Fruit fly (Drosophila melanogaster) whole organism, embryonic: ENCODE results near the gene yl.

Experiments used
- CG10565 ChIP-seq: fragments of 200-800 bp; sonication (Bioruptor generic); optimal IDR thresholded peaks from 3 replicates; lab custom pipeline; 2016; ENCODE audit warnings: missing biosample characterization, mild to moderate bottlenecking, missing genetic modification characterization
- CG11456 ChIP-seq: fragments of 200-800 bp; sonication (Bioruptor generic); IDR thresholded peaks from 3 replicates; pipeline ENCODE4 v1.3.6; 2022; ENCODE audit warnings: missing biosample characterization, missing genetic modification characterization
- CG12391 ChIP-seq: fragments of 200-800 bp; sonication (Bioruptor generic); optimal IDR thresholded peaks from 3 replicates; lab custom pipeline; 2018; ENCODE audit warnings: missing biosample characterization, mild to moderate bottlenecking, missing genetic modification characterization, moderate library complexity
- CG12942 ChIP-seq: fragments of 200-800 bp; sonication (Bioruptor generic); optimal IDR thresholded peaks from 3 replicates; lab custom pipeline; 2016; ENCODE audit warnings: missing biosample characterization, missing genetic modification characterization
- CG13296 ChIP-seq: fragments of 200-800 bp; sonication (Bioruptor generic); optimal IDR thresholded peaks from 3 replicates; lab custom pipeline; 2018; ENCODE audit warnings: missing biosample characterization, mild to moderate bottlenecking, missing genetic modification characterization
- CG15601 ChIP-seq: fragments of 200-800 bp; sonication (Bioruptor generic); optimal IDR thresholded peaks from 3 replicates; lab custom pipeline; 2019; ENCODE audit warnings: missing biosample characterization, mild to moderate bottlenecking, missing genetic modification characterization, moderate library complexity
- CG2116 ChIP-seq: fragments of 200-800 bp; sonication (Bioruptor generic); optimal IDR thresholded peaks from 3 replicates; lab custom pipeline; 2018; ENCODE audit warnings: missing biosample characterization, mild to moderate bottlenecking, missing genetic modification characterization
- CG3847 ChIP-seq: fragments of 200-800 bp; sonication (Bioruptor generic); IDR thresholded peaks from 2 replicates; pipeline ENCODE4 v1.3.6; 2022; ENCODE audit warnings: missing biosample characterization, missing genetic modification characterization
- CG4328 ChIP-seq: fragments of 200-800 bp; sonication (Bioruptor generic); optimal IDR thresholded peaks from 3 replicates; lab custom pipeline; 2017; ENCODE audit warnings: missing biosample characterization, missing genetic modification reagents, missing genetic modification characterization
- CG43689 ChIP-seq: fragments of 200-800 bp; sonication (Bioruptor generic); IDR thresholded peaks from 2 replicates; pipeline ENCODE4 v1.3.6; 2022; ENCODE audit warnings: missing biosample characterization, missing genetic modification characterization
- CG5245 ChIP-seq: fragments of 200-800 bp; sonication (Bioruptor generic); optimal IDR thresholded peaks from 3 replicates; lab custom pipeline; 2016; ENCODE audit warnings: missing biosample characterization, missing genetic modification characterization
- CG5953 ChIP-seq: fragments of 200-800 bp; sonication (Bioruptor generic); IDR thresholded peaks from 2 replicates; pipeline ENCODE4 v1.3.6; 2022; ENCODE audit warnings: missing biosample characterization, missing genetic modification characterization
- CG6683 ChIP-seq: fragments of 200-800 bp; sonication (Bioruptor generic); optimal IDR thresholded peaks from 2 replicates; lab custom pipeline; 2017; ENCODE audit warnings: missing biosample characterization, mild to moderate bottlenecking, missing genetic modification characterization, missing genetic modification reagents
- CG7839 ChIP-seq: fragments of 200-800 bp; sonication (Bioruptor generic); optimal IDR thresholded peaks from 3 replicates; lab custom pipeline; 2018; ENCODE audit warnings: missing biosample characterization, mild to moderate bottlenecking, missing genetic modification characterization, moderate library complexity
- CG7963 ChIP-seq: fragments of 200-800 bp; sonication (Bioruptor generic); IDR thresholded peaks from 3 replicates; pipeline ENCODE4 v1.3.6; 2022; ENCODE audit warnings: missing biosample characterization, missing genetic modification characterization; ENCODE audit not compliant: partially characterized antibody
- CG8765 ChIP-seq: fragments of 200-800 bp; sonication (Bioruptor generic); IDR thresholded peaks from 2 replicates; pipeline ENCODE4 v1.3.6; 2022; ENCODE audit warnings: missing biosample characterization, missing genetic modification characterization
- CG9876 ChIP-seq: fragments of 200-800 bp; sonication (Bioruptor generic); optimal IDR thresholded peaks from 2 replicates; lab custom pipeline; 2016; ENCODE audit warnings: missing biosample characterization, missing genetic modification characterization
- D ChIP-seq, 2 experiments: fragments of 200-800 bp in 1 of 2; fragments of >200 bp in 1 of 2; sonication (Bioruptor generic) in 1 of 2; optimal IDR thresholded peaks; 2 replicates in 1 of 2; 3 replicates in 1 of 2; lab custom pipeline; 2017; ENCODE audit warnings: mild to moderate bottlenecking in 1 of 2, missing biosample characterization in 1 of 2, missing genetic modification characterization in 1 of 2, missing genetic modification reagents in 1 of 2
- Dad ChIP-seq: fragments of 200-800 bp; sonication (Bioruptor generic); optimal IDR thresholded peaks from 3 replicates; lab custom pipeline; 2016; ENCODE audit warnings: missing biosample characterization, missing genetic modification characterization
- Dref ChIP-seq: fragments of 200-800 bp; sonication (Bioruptor generic); IDR thresholded peaks from 2 replicates; pipeline ENCODE4 v1.3.6; 2022; ENCODE audit warnings: missing biosample characterization, missing genetic modification characterization
- Eip74EF ChIP-seq, 2 experiments: fragments of 200-800 bp in 1 of 2; fragments of >200 bp in 1 of 2; sonication (Bioruptor generic) in 1 of 2; optimal IDR thresholded peaks; 2 replicates each; lab custom pipeline; 2017 to 2019; ENCODE audit warnings: missing biosample characterization in 2 of 2, missing genetic modification characterization in 2 of 2, mild to moderate bottlenecking in 1 of 2, moderate library complexity in 1 of 2
- H15 ChIP-seq: fragments of 200-800 bp; sonication (Bioruptor generic); IDR thresholded peaks from 3 replicates; pipeline ENCODE4 v1.3.6; 2022; ENCODE audit warnings: missing biosample characterization, missing genetic modification characterization
- Hey ChIP-seq: fragments of 200-800 bp; sonication (Bioruptor generic); optimal IDR thresholded peaks from 3 replicates; lab custom pipeline; 2018; ENCODE audit warnings: missing biosample characterization, mild to moderate bottlenecking, missing genetic modification characterization
- Mad ChIP-seq: fragments of 200-800 bp; sonication (Bioruptor generic); optimal IDR thresholded peaks from 2 replicates; lab custom pipeline; 2016; ENCODE audit warnings: missing biosample characterization, missing genetic modification characterization
- Myb ChIP-seq: fragments of 200-800 bp; sonication (Bioruptor generic); optimal IDR thresholded peaks from 2 replicates; lab custom pipeline; 2016; ENCODE audit warnings: missing biosample characterization, missing genetic modification characterization
- Neu2 ChIP-seq: fragments of 200-800 bp; sonication (Bioruptor generic); optimal IDR thresholded peaks from 3 replicates; lab custom pipeline; 2016; ENCODE audit warnings: missing biosample characterization, missing genetic modification characterization, borderline replicate concordance
- Poxn ChIP-seq: fragments of 200-800 bp; sonication (Bioruptor generic); IDR thresholded peaks from 2 replicates; pipeline ENCODE4 v1.3.6; 2022; ENCODE audit warnings: missing biosample characterization, missing genetic modification characterization
- Sox100B ChIP-seq: fragments of 200-800 bp; sonication (Bioruptor generic); optimal IDR thresholded peaks from 3 replicates; lab custom pipeline; 2018; ENCODE audit warnings: missing biosample characterization, mild to moderate bottlenecking, missing genetic modification characterization
- bab2 ChIP-seq: fragments of 200-800 bp; sonication (Bioruptor generic); optimal IDR thresholded peaks from 2 replicates; lab custom pipeline; 2016; ENCODE audit warnings: missing biosample characterization, missing genetic modification characterization
- bsh ChIP-seq, 2 experiments: fragments of 200-800 bp; sonication (Bioruptor generic); optimal IDR thresholded peaks; 2 replicates each; lab custom pipeline; 2017 to 2018; ENCODE audit warnings: mild to moderate bottlenecking in 2 of 2, missing biosample characterization in 2 of 2, missing genetic modification characterization in 2 of 2, moderate library complexity in 1 of 2
- cas ChIP-seq: fragments of 200-800 bp; sonication (Bioruptor generic); IDR thresholded peaks from 2 replicates; pipeline ENCODE4 v1.3.6; 2022; ENCODE audit warnings: missing biosample characterization, missing genetic modification characterization
- ci ChIP-seq: fragments of 200-800 bp; sonication (Bioruptor generic); IDR thresholded peaks from 3 replicates; pipeline ENCODE4 v1.3.6; 2022; ENCODE audit warnings: missing biosample characterization, missing genetic modification characterization
- crp ChIP-seq, 2 experiments: fragments of 200-800 bp; sonication (Bioruptor generic); optimal IDR thresholded peaks; 2 replicates in 1 of 2; 3 replicates in 1 of 2; lab custom pipeline; 2017; ENCODE audit warnings: missing biosample characterization in 2 of 2, missing genetic modification characterization in 2 of 2, mild to moderate bottlenecking in 1 of 2, moderate library complexity in 1 of 2
- dati ChIP-seq: fragments of 200-800 bp; sonication (Bioruptor generic); IDR thresholded peaks from 2 replicates; pipeline ENCODE4 v1.3.6; 2022; ENCODE audit warnings: missing biosample characterization, missing genetic modification characterization
- dmrt11E ChIP-seq: fragments of 200-800 bp; sonication (Bioruptor generic); optimal IDR thresholded peaks from 3 replicates; lab custom pipeline; 2018; ENCODE audit warnings: missing biosample characterization, mild to moderate bottlenecking, missing genetic modification characterization, moderate library complexity
- gcm ChIP-seq: fragments of 200-800 bp; sonication (Bioruptor generic); optimal IDR thresholded peaks from 2 replicates; lab custom pipeline; 2019; ENCODE audit warnings: missing biosample characterization, mild to moderate bottlenecking, missing genetic modification characterization, moderate library complexity
- insv ChIP-seq, 2 experiments: fragments of 200-800 bp; sonication (Bioruptor generic); optimal IDR thresholded peaks; 3 replicates each; lab custom pipeline; 2016 to 2018; ENCODE audit warnings: missing biosample characterization in 2 of 2, missing genetic modification characterization in 2 of 2
- jumu ChIP-seq: fragments of 200-800 bp; sonication (Bioruptor generic); optimal IDR thresholded peaks from 3 replicates; lab custom pipeline; 2016; ENCODE audit warnings: missing biosample characterization, missing genetic modification characterization
- pum ChIP-seq: fragments of 200-800 bp; sonication (Bioruptor generic); optimal IDR thresholded peaks from 2 replicates; lab custom pipeline; 2016; ENCODE audit warnings: missing biosample characterization, missing genetic modification characterization
- sc ChIP-seq, 3 experiments: fragments of >200 bp in 2 of 3; fragments of 200-800 bp in 1 of 3; sonication (Bioruptor generic) in 1 of 3; optimal IDR thresholded peaks; 2 replicates in 2 of 3; 3 replicates in 1 of 3; lab custom pipeline; 2017; ENCODE audit warnings: mild to moderate bottlenecking in 1 of 3, missing biosample characterization in 1 of 3, missing genetic modification characterization in 1 of 3, missing genetic modification reagents in 1 of 3
- scrt ChIP-seq: fragments of 200-800 bp; sonication (Bioruptor generic); optimal IDR thresholded peaks from 2 replicates; lab custom pipeline; 2018; ENCODE audit warnings: missing biosample characterization, mild to moderate bottlenecking, missing genetic modification characterization, moderate library complexity
- stc ChIP-seq: fragments of 200-800 bp; sonication (Bioruptor generic); IDR thresholded peaks from 2 replicates; pipeline ENCODE4 v1.3.6; 2022; ENCODE audit warnings: missing biosample characterization, missing genetic modification characterization
- stwl ChIP-seq: fragments of 200-800 bp; sonication (Bioruptor generic); optimal IDR thresholded peaks from 3 replicates; lab custom pipeline; 2018; ENCODE audit warnings: missing biosample characterization, mild to moderate bottlenecking, missing genetic modification characterization, moderate library complexity
- tap ChIP-seq: fragments of 200-800 bp; optimal IDR thresholded peaks from 3 replicates; lab custom pipeline; 2019; ENCODE audit warnings: missing biosample characterization, mild to moderate bottlenecking, missing genetic modification characterization, moderate library complexity
- tio ChIP-seq: fragments of 200-800 bp; sonication (Bioruptor generic); optimal IDR thresholded peaks from 2 replicates; lab custom pipeline; 2017; ENCODE audit warnings: missing biosample characterization, missing genetic modification characterization, inconsistent platforms
- tll ChIP-seq, 2 experiments: fragments of 200-800 bp in 1 of 2; fragments of >200 bp in 1 of 2; sonication (Bioruptor generic) in 1 of 2; optimal IDR thresholded peaks; 2 replicates each; lab custom pipeline; 2017 to 2019; ENCODE audit warnings: missing biosample characterization in 2 of 2, missing genetic modification characterization in 2 of 2, mild to moderate bottlenecking in 1 of 2, moderate library complexity in 1 of 2
- tna ChIP-seq: fragments of 200-800 bp; sonication (Bioruptor generic); IDR thresholded peaks from 2 replicates; pipeline ENCODE4 v1.3.6; 2022; ENCODE audit warnings: missing biosample characterization, missing genetic modification characterization; ENCODE audit not compliant: partially characterized antibody

The yl gene

dm6 chrX:14208426-14209208 is 15.6 kb downstream of the yl start (continued):
- TF ChIP-seq Dad (GFP tag; lab: Kevin White, UChicago), result peak; percentile 2
- TF ChIP-seq CG2116, result peak; percentile 10
- TF ChIP-seq CG10565 (GFP tag; lab: Kevin White, UChicago), result no peak
- no peak for TF ChIP-seq dati
- no peak for TF ChIP-seq Poxn (GFP tag; lab: Robert Waterston, UW)
- no peak for TF ChIP-seq CG3847 (GFP tag; lab: Robert Waterston, UW)
- TF ChIP-seq dmrt11E (tag; lab: Kevin White, UChicago), result peak; percentile 71
- TF ChIP-seq CG5245 (GFP tag; lab: Kevin White, UChicago), result peak; percentile 28
- no peak for TF ChIP-seq bab2 (GFP tag; lab: Kevin White, UChicago)
- TF ChIP-seq stc, result peak; percentile 68
- TF ChIP-seq Sox100B (GFP tag; lab: Kevin White, UChicago), result peak; percentile 78
- TF ChIP-seq CG5953 (GFP tag; lab: Robert Waterston, UW), result peak; percentile 43; the same call in 1 of the 2 replicates
- peak; percentile 72 for TF ChIP-seq CG7839 (tag; lab: Kevin White, UChicago)
- peak; percentile 63 for TF ChIP-seq tap (tag; lab: Kevin White, UChicago)
- TF ChIP-seq insv (GFP tag; optimal IDR thresholded peaks at IDR 0.05; lab: Kevin White, UChicago), result no peak
- TF ChIP-seq jumu, result no peak
- no peak for TF ChIP-seq sc (optimal IDR thresholded peaks at IDR 0.05; lab: Kevin White, UChicago)
- peak; percentile 42 for TF ChIP-seq sc (GFP tag; optimal IDR thresholded peaks at IDR 0.05; lab: Kevin White, UChicago)
- TF ChIP-seq CG13296 (GFP tag; lab: Kevin White, UChicago), result peak; percentile 24
- peak; percentile 1 for TF ChIP-seq Myb (GFP tag; lab: Kevin White, UChicago)
- no peak for TF ChIP-seq CG43689 (GFP tag; lab: Robert Waterston, UW)
- TF ChIP-seq CG11456 (GFP tag; lab: Robert Waterston, UW), result no peak
- TF ChIP-seq scrt (GFP tag; lab: Kevin White, UChicago), result peak; percentile 67
- peak; percentile 1 for TF ChIP-seq tio (GFP tag; lab: Kevin White, UChicago)
- TF ChIP-seq CG8765 (GFP tag; lab: Robert Waterston, UW), result no peak
- no peak for TF ChIP-seq tll (GFP tag; optimal IDR thresholded peaks at IDR 0.05; lab: Kevin White, UChicago)
- no peak for TF ChIP-seq D (optimal IDR thresholded peaks at IDR 0.05; lab: Kevin White, UChicago)
- peak; percentile 75 for TF ChIP-seq D (GFP tag; optimal IDR thresholded peaks at IDR 0.05; lab: Kevin White, UChicago)
- TF ChIP-seq Hey, result no peak
- TF ChIP-seq ci (GFP tag; lab: Robert Waterston, UW), result peak; percentile 90
- peak; percentile 20 for TF ChIP-seq stwl (tag; lab: Kevin White, UChicago)
- TF ChIP-seq pum, result peak; percentile 46
- peak; percentile 15 for TF ChIP-seq CG6683 (GFP tag; lab: Kevin White, UChicago)
- TF ChIP-seq CG15601, result peak; percentile 64
- TF ChIP-seq CG4328, result peak; percentile 50
- no peak for TF ChIP-seq CG12942 (GFP tag; lab: Kevin White, UChicago)
- peak; percentile 74 for TF ChIP-seq CG12391 (tag; lab: Kevin White, UChicago)
- TF ChIP-seq Mad, result no peak
- no peak for TF ChIP-seq Neu2 (GFP tag; lab: Kevin White, UChicago)
- no peak for TF ChIP-seq Dref
- TF ChIP-seq cas (GFP tag; lab: Robert Waterston, UW), result no peak
- peak in 1 of 2 experiments; percentile 13 for TF ChIP-seq crp (GFP tag; optimal IDR thresholded peaks at IDR 0.05; lab: Kevin White, UChicago)
- TF ChIP-seq tna (GFP tag; lab: Robert Waterston, UW), result no peak
- peak; percentile 68 for TF ChIP-seq gcm (GFP tag; lab: Kevin White, UChicago)
- TF ChIP-seq CG7963 (GFP tag; lab: Robert Waterston, UW), result no peak
- peak; percentile 41; the same call in 1 of the 3 replicates for TF ChIP-seq H15 (GFP tag; lab: Robert Waterston, UW)
- no peak for TF ChIP-seq CG9876 (GFP tag; lab: Kevin White, UChicago)
- TF ChIP-seq Eip74EF (GFP tag; optimal IDR thresholded peaks at IDR 0.05; lab: Kevin White, UChicago), result peak in 1 of 2 experiments; percentile 19
- TF ChIP-seq bsh (GFP tag; optimal IDR thresholded peaks at IDR 0.05; lab: Kevin White, UChicago), result peak; percentile 39 to 82
